Fruit fly (Drosophila melanogaster) whole organism, embryonic: ENCODE data around the gene srp.

Experiments used
- Asciz ChIP-seq: fragments of 200-800 bp; sonication (Bioruptor generic); optimal IDR thresholded peaks from 2 replicates; lab custom pipeline; 2017; ENCODE audit warnings: missing biosample characterization, mild to moderate bottlenecking, missing genetic modification characterization, missing genetic modification reagents
- CG10366 ChIP-seq: fragments of 200-800 bp; sonication (Bioruptor generic); IDR thresholded peaks from 2 replicates; pipeline ENCODE4 v1.3.6; 2022; ENCODE audit warnings: missing biosample characterization, missing genetic modification characterization
- CG10543 ChIP-seq: fragments of 200-800 bp; sonication (Bioruptor generic); optimal IDR thresholded peaks from 3 replicates; lab custom pipeline; 2017; ENCODE audit warnings: missing biosample characterization, mild to moderate bottlenecking, missing genetic modification characterization, moderate library complexity
- CG10654 ChIP-seq: fragments of 200-800 bp; sonication (Bioruptor generic); optimal IDR thresholded peaks from 2 replicates; lab custom pipeline; 2016; ENCODE audit warnings: missing biosample characterization, missing genetic modification characterization
- CG10979 ChIP-seq: fragments of 200-800 bp; sonication (Bioruptor generic); optimal IDR thresholded peaks from 2 replicates; lab custom pipeline; 2018; ENCODE audit warnings: missing biosample characterization, mild to moderate bottlenecking, missing genetic modification characterization, moderate library complexity
- CG11093 ChIP-seq: fragments of 200-800 bp; sonication (Bioruptor generic); IDR thresholded peaks from 3 replicates; pipeline ENCODE4 v1.3.6; 2022; ENCODE audit warnings: missing biosample characterization, missing genetic modification characterization
- CG12219 ChIP-seq: fragments of 200-800 bp; sonication (Bioruptor generic); optimal IDR thresholded peaks from 3 replicates; lab custom pipeline; 2018; ENCODE audit warnings: missing biosample characterization, mild to moderate bottlenecking, missing genetic modification characterization
- CG12236 ChIP-seq: fragments of 200-800 bp; sonication (Bioruptor generic); optimal IDR thresholded peaks from 2 replicates; lab custom pipeline; 2016; ENCODE audit warnings: missing biosample characterization, missing genetic modification characterization
- CG1233 ChIP-seq: fragments of 200-800 bp; sonication (Bioruptor generic); optimal IDR thresholded peaks from 4 replicates; lab custom pipeline; 2018; ENCODE audit warnings: missing biosample characterization, mild to moderate bottlenecking, missing genetic modification characterization
- CG13296 ChIP-seq: fragments of 200-800 bp; sonication (Bioruptor generic); optimal IDR thresholded peaks from 3 replicates; lab custom pipeline; 2018; ENCODE audit warnings: missing biosample characterization, mild to moderate bottlenecking, missing genetic modification characterization
- CG13424 ChIP-seq: fragments of 200-800 bp; sonication (Bioruptor generic); optimal IDR thresholded peaks from 2 replicates; lab custom pipeline; 2019; ENCODE audit warnings: missing biosample characterization, mild to moderate bottlenecking, missing genetic modification characterization, moderate library complexity
- CG14710 ChIP-seq: fragments of 200-800 bp; sonication (Bioruptor generic); optimal IDR thresholded peaks from 3 replicates; lab custom pipeline; 2019; ENCODE audit warnings: missing biosample characterization, mild to moderate bottlenecking, missing genetic modification characterization, moderate library complexity
- CG1602 ChIP-seq: fragments of 200-800 bp; sonication (Bioruptor generic); optimal IDR thresholded peaks from 3 replicates; lab custom pipeline; 2016; ENCODE audit warnings: missing biosample characterization, missing genetic modification characterization
- CG16779 ChIP-seq: fragments of 200-800 bp; sonication (Bioruptor generic); IDR thresholded peaks from 2 replicates; pipeline ENCODE4 v1.3.6; 2022; ENCODE audit warnings: missing biosample characterization, missing genetic modification characterization
- CG2199 ChIP-seq: fragments of 200-800 bp; sonication (Bioruptor generic); IDR thresholded peaks from 3 replicates; pipeline ENCODE4 v1.3.6; 2022; ENCODE audit warnings: missing biosample characterization, missing genetic modification characterization
- CG2889 ChIP-seq: fragments of 200-800 bp; sonication (Bioruptor generic); IDR thresholded peaks from 3 replicates; pipeline ENCODE4 v1.3.6; 2022; ENCODE audit warnings: missing biosample characterization, missing genetic modification characterization
- CG4282 ChIP-seq: fragments of 200-800 bp; sonication (Bioruptor generic); optimal IDR thresholded peaks from 2 replicates; lab custom pipeline; 2016; ENCODE audit warnings: missing biosample characterization, missing genetic modification characterization
- CG4730 ChIP-seq: fragments of 200-800 bp; sonication (Bioruptor generic); IDR thresholded peaks from 2 replicates; pipeline ENCODE4 v1.3.6; 2022; ENCODE audit warnings: missing biosample characterization, missing genetic modification characterization
- CG6854 ChIP-seq: fragments of 200-800 bp; sonication (Bioruptor generic); optimal IDR thresholded peaks from 3 replicates; lab custom pipeline; 2017; ENCODE audit warnings: missing biosample characterization, mild to moderate bottlenecking, missing genetic modification characterization
- CG7745 ChIP-seq: fragments of 200-800 bp; sonication (Bioruptor generic); optimal IDR thresholded peaks from 2 replicates; lab custom pipeline; 2018; ENCODE audit warnings: missing biosample characterization, mild to moderate bottlenecking, missing genetic modification characterization, moderate library complexity
- CG9876 ChIP-seq: fragments of 200-800 bp; sonication (Bioruptor generic); optimal IDR thresholded peaks from 2 replicates; lab custom pipeline; 2016; ENCODE audit warnings: missing biosample characterization, missing genetic modification characterization
- Camta ChIP-seq: fragments of 200-800 bp; sonication (Bioruptor generic); optimal IDR thresholded peaks from 2 replicates; lab custom pipeline; 2016; ENCODE audit warnings: missing biosample characterization, missing genetic modification characterization
- H15 ChIP-seq: fragments of 200-800 bp; sonication (Bioruptor generic); IDR thresholded peaks from 3 replicates; pipeline ENCODE4 v1.3.6; 2022; ENCODE audit warnings: missing biosample characterization, missing genetic modification characterization
- MBD-R2 ChIP-seq: fragments of 200-800 bp; sonication (Bioruptor generic); IDR thresholded peaks from 2 replicates; pipeline ENCODE4 v1.3.6; 2022; ENCODE audit warnings: missing biosample characterization, missing genetic modification characterization
- MESR4 ChIP-seq: fragments of 200-800 bp; sonication (Bioruptor generic); optimal IDR thresholded peaks from 2 replicates; lab custom pipeline; 2018; ENCODE audit warnings: missing biosample characterization, mild to moderate bottlenecking, missing genetic modification characterization, moderate library complexity
- Mad ChIP-seq: fragments of 200-800 bp; sonication (Bioruptor generic); optimal IDR thresholded peaks from 2 replicates; lab custom pipeline; 2016; ENCODE audit warnings: missing biosample characterization, missing genetic modification characterization
- Mes4 ChIP-seq: fragments of 200-800 bp; sonication (Bioruptor generic); optimal IDR thresholded peaks from 2 replicates; lab custom pipeline; 2016; ENCODE audit warnings: missing biosample characterization, missing genetic modification characterization
- Myb ChIP-seq: fragments of 200-800 bp; sonication (Bioruptor generic); optimal IDR thresholded peaks from 2 replicates; lab custom pipeline; 2016; ENCODE audit warnings: missing biosample characterization, missing genetic modification characterization
- Neu2 ChIP-seq: fragments of 200-800 bp; sonication (Bioruptor generic); optimal IDR thresholded peaks from 3 replicates; lab custom pipeline; 2016; ENCODE audit warnings: missing biosample characterization, missing genetic modification characterization, borderline replicate concordance
- Nf-YA ChIP-seq: fragments of 200-800 bp; sonication (Bioruptor generic); IDR thresholded peaks from 2 replicates; pipeline ENCODE4 v1.3.6; 2022; ENCODE audit warnings: missing biosample characterization, missing genetic modification characterization
- Ravus ChIP-seq: fragments of 200-800 bp; sonication (Bioruptor generic); IDR thresholded peaks from 2 replicates; pipeline ENCODE4 v1.3.6; 2022; ENCODE audit warnings: missing biosample characterization, missing genetic modification characterization
- Rx ChIP-seq: fragments of 200-800 bp; sonication (Bioruptor generic); IDR thresholded peaks from 2 replicates; pipeline ENCODE4 v1.3.6; 2022; ENCODE audit warnings: missing biosample characterization, missing genetic modification characterization
- YL-1 ChIP-seq: fragments of 200-800 bp; sonication (Bioruptor generic); optimal IDR thresholded peaks from 3 replicates; lab custom pipeline; 2017; ENCODE audit warnings: missing biosample characterization, mild to moderate bottlenecking, missing genetic modification characterization
- ase ChIP-seq: fragments of 200-800 bp; sonication (Bioruptor generic); IDR thresholded peaks from 3 replicates; pipeline ENCODE4 v1.3.6; 2022; ENCODE audit warnings: missing biosample characterization, missing genetic modification characterization
- disco-r ChIP-seq: fragments of 200-800 bp; sonication (Bioruptor generic); optimal IDR thresholded peaks from 2 replicates; lab custom pipeline; 2016; ENCODE audit warnings: missing biosample characterization, missing genetic modification characterization
- en ChIP-seq: fragments of 200-800 bp; sonication (Bioruptor generic); optimal IDR thresholded peaks from 2 replicates; lab custom pipeline; 2016; ENCODE audit warnings: missing biosample characterization, missing genetic modification characterization
- ham ChIP-seq: fragments of 200-800 bp; sonication (Bioruptor generic); IDR thresholded peaks from 2 replicates; pipeline ENCODE4 v1.3.6; 2022; ENCODE audit warnings: missing biosample characterization, missing genetic modification characterization
- ken ChIP-seq: fragments of 200-800 bp; sonication (Bioruptor generic); IDR thresholded peaks from 3 replicates; pipeline ENCODE4 v1.3.6; 2022; ENCODE audit warnings: missing biosample characterization, missing genetic modification characterization
- lov ChIP-seq, 2 experiments: fragments of 200-800 bp in 1 of 2; fragments of >200 bp in 1 of 2; sonication (Bioruptor generic) in 1 of 2; IDR thresholded peaks in 1 of 2; optimal IDR thresholded peaks in 1 of 2; 2 replicates in 1 of 2; 3 replicates in 1 of 2; pipeline versions ENCODE4 v1.3.6 to Lab custom; 2017 to 2022; ENCODE audit warnings: missing biosample characterization in 1 of 2, missing genetic modification characterization in 1 of 2
- org-1 ChIP-seq: fragments of 200-800 bp; sonication (Bioruptor generic); optimal IDR thresholded peaks from 2 replicates; lab custom pipeline; 2017; ENCODE audit warnings: missing biosample characterization, missing genetic modification characterization
- pan ChIP-seq, 4 experiments: fragments of >200 bp in 3 of 4; fragments of 200-800 bp in 1 of 4; sonication (Bioruptor generic) in 1 of 4; optimal IDR thresholded peaks in 3 of 4; IDR thresholded peaks in 1 of 4; 2 replicates each; pipeline versions ENCODE4 v1.3.6 to Lab custom; 2017 to 2022; ENCODE audit warnings: missing biosample characterization in 2 of 4, missing genetic modification characterization in 2 of 4, mixed read lengths in 1 of 4
- pb ChIP-seq: fragments of 200-800 bp; sonication (Bioruptor generic); optimal IDR thresholded peaks from 3 replicates; lab custom pipeline; 2016; ENCODE audit warnings: missing biosample characterization, missing genetic modification characterization
- pros ChIP-seq: fragments of 200-800 bp; sonication (Bioruptor generic); optimal IDR thresholded peaks from 3 replicates; lab custom pipeline; 2019; ENCODE audit warnings: missing biosample characterization, mild to moderate bottlenecking, missing genetic modification characterization, moderate library complexity
- pum ChIP-seq: fragments of 200-800 bp; sonication (Bioruptor generic); optimal IDR thresholded peaks from 2 replicates; lab custom pipeline; 2016; ENCODE audit warnings: missing biosample characterization, missing genetic modification characterization
- rib ChIP-seq: fragments of 200-800 bp; sonication (Bioruptor generic); IDR thresholded peaks from 2 replicates; pipeline ENCODE4 v1.3.6; 2022; ENCODE audit warnings: missing biosample characterization, missing genetic modification characterization
- row ChIP-seq: fragments of 200-800 bp; sonication (Bioruptor generic); IDR thresholded peaks from 3 replicates; pipeline ENCODE4 v1.3.6; 2022; ENCODE audit warnings: missing biosample characterization, missing genetic modification characterization
- vnd ChIP-seq: fragments of 200-800 bp; sonication (Bioruptor generic); IDR thresholded peaks from 3 replicates; pipeline ENCODE4 v1.3.6; 2022; ENCODE audit warnings: missing biosample characterization, missing genetic modification characterization; ENCODE audit not compliant: partially characterized antibody
- wdn ChIP-seq: fragments of 200-800 bp; sonication (Bioruptor generic); IDR thresholded peaks from 2 replicates; pipeline ENCODE4 v1.3.6; 2022; ENCODE audit warnings: missing biosample characterization, missing genetic modification characterization
- zen ChIP-seq: fragments of 200-800 bp; sonication (Bioruptor generic); optimal IDR thresholded peaks from 3 replicates; lab custom pipeline; 2018; ENCODE audit warnings: missing biosample characterization, mild to moderate bottlenecking, missing genetic modification characterization, moderate library complexity
- zfh1 ChIP-seq: fragments of 200-800 bp; sonication (Bioruptor generic); IDR thresholded peaks from 3 replicates; pipeline ENCODE4 v1.3.6; 2022; ENCODE audit warnings: missing biosample characterization, missing genetic modification characterization

The srp gene

DNA sequence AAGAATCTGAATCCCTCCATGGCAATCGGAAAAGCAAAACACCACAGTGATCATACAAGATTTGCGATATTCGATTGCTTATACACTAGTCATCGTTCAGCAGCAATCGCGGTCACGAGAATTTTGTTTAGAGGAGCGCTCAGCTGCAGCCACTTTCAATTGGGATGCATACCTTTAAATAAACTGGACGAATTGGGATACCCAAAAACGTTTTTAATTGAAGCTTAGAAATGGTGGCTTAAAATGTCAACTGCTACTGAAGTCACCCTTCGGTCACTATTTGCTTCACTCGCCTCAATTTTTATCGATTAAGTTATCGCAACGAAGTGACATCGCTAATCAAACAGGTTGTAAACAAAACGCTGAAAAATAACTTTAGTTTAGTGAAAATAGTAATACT lies 63.4 kb downstream of the srp start, which contains the start of the genes IKKbeta and CG5013 (continued):
- TF ChIP-seq YL-1 (GFP tag; lab: Kevin White, UChicago) (no peak), CG10979 (peak; percentile 40), pum (GFP tag; lab: Kevin White, UChicago) (peak; percentile 29), Ravus (no peak), CG10366 (GFP tag; lab: Robert Waterston, UW) (peak; percentile 29; the same call in 1 of the 2 replicates), ase (GFP tag; lab: Robert Waterston, UW) (0 out of 3 replicates have a peak, but pooled peaks have one; percentile 22), Mes4 (GFP tag; lab: Kevin White, UChicago) (peak; percentile 34), org-1 (GFP tag; lab: Kevin White, UChicago) (no peak), CG14710 (tag; lab: Kevin White, UChicago) (peak; percentile 75), ham (GFP tag; lab: Robert Waterston, UW) (no peak), Rx (GFP tag; lab: Robert Waterston, UW) (no peak), CG4730 (GFP tag; lab: Robert Waterston, UW) (no peak), CG11093 (GFP tag; lab: Robert Waterston, UW) (no peak), CG10654 (GFP tag; lab: Kevin White, UChicago) (peak; percentile 42), pan (optimal IDR thresholded peaks at IDR 0.05; lab: Kevin White, UChicago) (no peak), pan (GFP tag; optimal IDR thresholded peaks at IDR 0.05 in 1 of 2, IDR thresholded peaks at IDR 0.05 in 1 of 2) (no peak), rib (GFP tag; lab: Robert Waterston, UW) (peak; percentile 46; the same call in 1 of the 2 replicates), CG1233 (GFP tag; lab: Kevin White, UChicago) (peak; percentile 10), zfh1 (GFP tag; lab: Robert Waterston, UW) (0 out of 3 replicates have a peak, but pooled peaks have one; percentile 34), CG6854 (no peak), CG10543 (GFP tag; lab: Kevin White, UChicago) (peak; percentile 31), lov (optimal IDR thresholded peaks at IDR 0.05; lab: Kevin White, UChicago) (no peak), lov (GFP tag; IDR thresholded peaks at IDR 0.05; lab: Robert Waterston, UW) (no peak), Asciz (no peak), row (GFP tag; lab: Robert Waterston, UW) (peak; percentile 92), zen (no peak), CG1602 (peak; percentile 0), CG12236 (GFP tag; lab: Kevin White, UChicago) (no peak), CG4282 (GFP tag; lab: Kevin White, UChicago) (peak; percentile 55), CG12219 (no peak), CG2889 (GFP tag; lab: Robert Waterston, UW) (peak; percentile 60; the same call in 2 of the 3 replicates), ken (GFP tag; lab: Robert Waterston, UW) (peak; percentile 52; the same call in 1 of the 3 replicates), vnd (GFP tag; lab: Robert Waterston, UW) (peak; percentile 79), CG2199 (GFP tag; lab: Robert Waterston, UW) (no peak), Mad (GFP tag; lab: Kevin White, UChicago) (no peak), Myb (GFP tag; lab: Kevin White, UChicago) (peak; percentile 43), Camta (peak; percentile 67), en (no peak), wdn (GFP tag; lab: Robert Waterston, UW) (peak; percentile 25; the same call in 1 of the 2 replicates), Neu2 (GFP tag; lab: Kevin White, UChicago) (no peak), H15 (GFP tag; lab: Robert Waterston, UW) (peak; percentile 39; the same call in 1 of the 3 replicates), MESR4 (GFP tag; lab: Kevin White, UChicago) (peak; percentile 22), Nf-YA (no peak), CG7745 (tag; lab: Kevin White, UChicago) (no peak), MBD-R2 (GFP tag; lab: Robert Waterston, UW) (peak; percentile 79), disco-r (GFP tag; lab: Kevin White, UChicago) (peak; percentile 46), CG16779 (GFP tag; lab: Robert Waterston, UW) (no peak), CG9876 (GFP tag; lab: Kevin White, UChicago) (peak; percentile 26), pros (no peak), pb (GFP tag; lab: Kevin White, UChicago) (peak; percentile 52), CG13296 (GFP tag; lab: Kevin White, UChicago) (no peak), CG13424 (tag; lab: Kevin White, UChicago) (peak; percentile 59)
